Worm (Caenorhabditis elegans) whole organism, early embryonic: ENCODE data around the gene Y54G2A.41.

Experiments
- ama-1 ChIP-seq: fragments of 150-350 bp; optimal IDR thresholded peaks from 2 replicates; lab custom pipeline; 2014
- ceh-13 ChIP-seq: fragments of 200-800 bp; sonication (Bioruptor generic); optimal IDR thresholded peaks from 2 replicates; lab custom pipeline; 2018; ENCODE audit warnings: mild to moderate bottlenecking, missing genetic modification characterization, missing compliant biosample characterization
- ceh-36 ChIP-seq: sonication (generic microtip); optimal IDR thresholded peaks from 2 replicates; lab custom pipeline; 2016; ENCODE audit warnings: missing genetic modification characterization, inconsistent platforms, missing compliant biosample characterization
- flt-1 ChIP-seq: fragments of 200-800 bp; sonication (Bioruptor generic); IDR thresholded peaks from 2 replicates; pipeline ENCODE4 v1.3.6; 2022; ENCODE audit warnings: missing genetic modification characterization, missing compliant biosample characterization
- hmbx-1 ChIP-seq: sonication (generic microtip); optimal IDR thresholded peaks from 2 replicates; lab custom pipeline; 2016; ENCODE audit warnings: mild to moderate bottlenecking, missing genetic modification characterization, missing compliant biosample characterization
- hmg-4 ChIP-seq: fragments of 200-800 bp; sonication (Bioruptor generic); optimal IDR thresholded peaks from 2 replicates; lab custom pipeline; 2018; ENCODE audit warnings: mild to moderate bottlenecking, missing genetic modification characterization, missing compliant biosample characterization
- hnd-1 ChIP-seq: sonication (generic microtip); optimal IDR thresholded peaks from 2 replicates; lab custom pipeline; 2016; ENCODE audit warnings: missing genetic modification characterization, missing compliant biosample characterization
- pes-1 ChIP-seq: fragments of 200-800 bp; sonication (Bioruptor generic); IDR thresholded peaks from 2 replicates; pipeline ENCODE4 v1.3.6; 2022; ENCODE audit warnings: missing genetic modification reagents, missing genetic modification characterization, missing compliant biosample characterization
- scrt-1 ChIP-seq: fragments of 200-800 bp; sonication (Bioruptor generic); IDR thresholded peaks from 2 replicates; pipeline ENCODE4 v1.3.6; 2022; ENCODE audit warnings: missing genetic modification characterization, missing compliant biosample characterization
- tbx-11 ChIP-seq: fragments of 200-800 bp; sonication (Bioruptor generic); IDR thresholded peaks from 2 replicates; pipeline ENCODE4 v1.3.6; 2022; ENCODE audit warnings: missing genetic modification characterization, missing compliant biosample characterization
- tbx-37 ChIP-seq: fragments of 200-800 bp; sonication (Bioruptor generic); conservative IDR thresholded peaks from 2 replicates; pipeline ENCODE4 v1.3.6; 2022; ENCODE audit warnings: missing genetic modification reagents, missing genetic modification characterization, missing compliant biosample characterization

DNA sequence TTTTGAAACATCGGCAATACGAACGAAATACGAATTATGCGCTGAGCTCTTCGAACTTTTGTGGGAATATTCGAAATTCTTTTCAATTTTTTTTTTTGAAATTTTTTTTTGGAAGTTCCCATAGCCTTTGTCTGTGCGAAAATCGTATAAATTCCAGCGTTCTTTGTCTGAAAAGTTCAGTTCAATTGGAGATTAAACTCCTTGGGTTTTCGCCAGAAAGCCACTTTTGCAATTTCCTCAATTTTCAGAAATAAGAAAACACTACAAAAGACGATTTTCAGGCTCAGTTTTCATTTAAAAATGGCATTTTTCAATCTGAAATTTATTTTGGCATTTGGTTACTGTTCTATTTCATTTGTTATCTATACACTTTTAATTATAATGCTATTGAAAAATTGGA, 7.5 kb downstream of the Y54G2A.41 start, which contains the start of gene Y54G2A.38:
- TF ChIP-seq pes-1 (no peak), tbx-11 (GFP tag; lab: Robert Waterston, UW) (no peak), ama-1 (lab: Kevin White, UChicago) (no peak), flt-1 (GFP tag; lab: Robert Waterston, UW) (no peak), ceh-13 (GFP tag; lab: Kevin White, UChicago) (no peak), tbx-37 (no peak), hnd-1 (tag; lab: Kevin White, UChicago) (no peak), hmbx-1 (tag; lab: Kevin White, UChicago) (no peak), scrt-1 (no peak), hmg-4 (GFP tag; lab: Kevin White, UChicago) (no peak), ceh-36 (tag; lab: Kevin White, UChicago) (no peak)
